Fruit fly (Drosophila melanogaster) whole organism, prepupa: ENCODE data around the gene CG15456.
A peak's percentile ranks its signal among the peaks of the same experiment; 100 is the strongest.

Experiments
- CG10631 ChIP-seq: fragments of 200-800 bp; sonication (Bioruptor generic); optimal IDR thresholded peaks from 2 replicates; lab custom pipeline; 2016; ENCODE audit warnings: missing biosample characterization, missing genetic modification characterization
- CG10669 ChIP-seq: fragments of 200-800 bp; sonication (Bioruptor generic); optimal IDR thresholded peaks from 3 replicates; lab custom pipeline; 2018; ENCODE audit warnings: missing biosample characterization, mild to moderate bottlenecking, missing genetic modification characterization, moderate library complexity
- CG11294 ChIP-seq: fragments of 200-800 bp; sonication (Bioruptor generic); IDR thresholded peaks from 2 replicates; pipeline ENCODE4 v1.3.6; 2022; ENCODE audit warnings: missing biosample characterization, missing genetic modification characterization
- CG11762 ChIP-seq: fragments of 200-800 bp; sonication (Bioruptor generic); optimal IDR thresholded peaks from 3 replicates; lab custom pipeline; 2016; ENCODE audit warnings: missing biosample characterization, missing genetic modification characterization; ENCODE audit not compliant: insufficient read depth
- CG11902 ChIP-seq: fragments of 200-800 bp; sonication (Bioruptor generic); optimal IDR thresholded peaks from 3 replicates; lab custom pipeline; 2016; ENCODE audit warnings: missing biosample characterization, missing genetic modification characterization
- CG15336 ChIP-seq: fragments of 200-800 bp; sonication (Bioruptor generic); IDR thresholded peaks from 2 replicates; pipeline ENCODE4 v1.3.6; 2022; ENCODE audit warnings: missing biosample characterization, missing genetic modification characterization
- CG1621 ChIP-seq: fragments of 200-800 bp; sonication (Bioruptor generic); optimal IDR thresholded peaks from 3 replicates; lab custom pipeline; 2018; ENCODE audit warnings: missing biosample characterization, mild to moderate bottlenecking, missing genetic modification characterization
- CG16779 ChIP-seq: fragments of 200-800 bp; sonication (Bioruptor generic); optimal IDR thresholded peaks from 3 replicates; lab custom pipeline; 2017; ENCODE audit warnings: missing biosample characterization, mild to moderate bottlenecking, missing genetic modification characterization
- CG3032 ChIP-seq: fragments of 200-800 bp; optimal IDR thresholded peaks from 2 replicates; lab custom pipeline; 2019; ENCODE audit warnings: missing biosample characterization, mild to moderate bottlenecking, missing genetic modification characterization, moderate library complexity
- CG4318 ChIP-seq: fragments of 200-800 bp; sonication (Bioruptor generic); optimal IDR thresholded peaks from 3 replicates; lab custom pipeline; 2017; ENCODE audit warnings: missing biosample characterization, mild to moderate bottlenecking, missing genetic modification characterization
- CG6163 ChIP-seq: fragments of 200-800 bp; sonication (Bioruptor generic); IDR thresholded peaks from 3 replicates; pipeline ENCODE4 v1.3.6; 2022; ENCODE audit warnings: missing biosample characterization, missing genetic modification characterization
- CG6276 ChIP-seq: fragments of 200-800 bp; sonication (Bioruptor generic); optimal IDR thresholded peaks from 2 replicates; lab custom pipeline; 2017; ENCODE audit warnings: missing biosample characterization, mild to moderate bottlenecking, missing genetic modification characterization
- CG6808 ChIP-seq: fragments of 200-800 bp; sonication (Bioruptor generic); optimal IDR thresholded peaks from 3 replicates; lab custom pipeline; 2017; ENCODE audit warnings: missing biosample characterization, missing genetic modification characterization, mild to moderate bottlenecking, moderate library complexity, missing genetic modification reagents
- CG6854 ChIP-seq: fragments of 200-800 bp; sonication (Bioruptor generic); optimal IDR thresholded peaks from 2 replicates; lab custom pipeline; 2017; ENCODE audit warnings: missing biosample characterization, mild to moderate bottlenecking, missing genetic modification characterization
- CG7368 ChIP-seq: fragments of 200-800 bp; sonication (Bioruptor generic); optimal IDR thresholded peaks from 3 replicates; lab custom pipeline; 2016; ENCODE audit warnings: missing biosample characterization, missing genetic modification characterization
- CG8119 ChIP-seq: fragments of 200-800 bp; sonication (Bioruptor generic); IDR thresholded peaks from 3 replicates; pipeline ENCODE4 v1.3.6; 2022; ENCODE audit warnings: missing biosample characterization, missing genetic modification characterization
- CG8319 ChIP-seq: fragments of 200-800 bp; sonication (Bioruptor generic); optimal IDR thresholded peaks from 3 replicates; lab custom pipeline; 2016; ENCODE audit warnings: missing biosample characterization, missing genetic modification characterization
- CG8632 ChIP-seq: fragments of 200-800 bp; sonication (Bioruptor generic); optimal IDR thresholded peaks from 3 replicates; lab custom pipeline; 2016; ENCODE audit warnings: missing biosample characterization, missing genetic modification characterization
- Eip78C ChIP-seq: fragments of 200-800 bp; sonication (Bioruptor generic); peaks from one replicate; lab custom pipeline; 2016; ENCODE audit warnings: missing biosample characterization, missing genetic modification characterization
- Ets21C ChIP-seq: fragments of 200-800 bp; sonication (Bioruptor generic); optimal IDR thresholded peaks from 3 replicates; lab custom pipeline; 2016; ENCODE audit warnings: missing biosample characterization, missing genetic modification characterization
- Ets96B ChIP-seq: fragments of 200-800 bp; optimal IDR thresholded peaks from 2 replicates; lab custom pipeline; 2019; ENCODE audit warnings: missing biosample characterization, mild to moderate bottlenecking, missing genetic modification characterization, moderate library complexity
- Gug ChIP-seq: fragments of 200-800 bp; sonication (Bioruptor generic); IDR thresholded peaks from 2 replicates; pipeline ENCODE4 v1.3.6; 2022; ENCODE audit warnings: missing biosample characterization, missing genetic modification characterization
- Hr38 ChIP-seq: sonication (Bioruptor generic); optimal IDR thresholded peaks from 2 replicates; lab custom pipeline; 2016; ENCODE audit warnings: missing biosample characterization, missing genetic modification characterization
- Hr4 ChIP-seq: fragments of 200-800 bp; sonication (Bioruptor generic); optimal IDR thresholded peaks from 3 replicates; lab custom pipeline; 2016; ENCODE audit warnings: missing biosample characterization, missing genetic modification characterization
- Lpt ChIP-seq: fragments of 200-800 bp; sonication (Bioruptor generic); optimal IDR thresholded peaks from 3 replicates; lab custom pipeline; 2016; ENCODE audit warnings: missing biosample characterization, missing genetic modification characterization
- Smox ChIP-seq: fragments of 200-800 bp; sonication (Bioruptor generic); optimal IDR thresholded peaks from 3 replicates; lab custom pipeline; 2016; ENCODE audit warnings: missing biosample characterization, missing genetic modification characterization
- Sox102F ChIP-seq: fragments of 200-800 bp; sonication (Bioruptor generic); optimal IDR thresholded peaks from 2 replicates; lab custom pipeline; 2016; ENCODE audit warnings: missing biosample characterization, mild to moderate bottlenecking, missing genetic modification characterization
- Sox14 ChIP-seq: fragments of 200-800 bp; sonication (Bioruptor generic); optimal IDR thresholded peaks from 3 replicates; lab custom pipeline; 2016; ENCODE audit warnings: missing biosample characterization, missing genetic modification characterization
- Sox15 ChIP-seq: fragments of 200-800 bp; sonication (Bioruptor generic); optimal IDR thresholded peaks from 3 replicates; lab custom pipeline; 2016; ENCODE audit warnings: missing biosample characterization, missing genetic modification characterization
- achi ChIP-seq: fragments of 200-800 bp; sonication (Bioruptor generic); optimal IDR thresholded peaks from 3 replicates; lab custom pipeline; 2016; ENCODE audit warnings: missing biosample characterization, missing genetic modification characterization
- dac ChIP-seq: fragments of 200-800 bp; sonication (Bioruptor generic); optimal IDR thresholded peaks from 2 replicates; lab custom pipeline; 2017; ENCODE audit warnings: missing biosample characterization, mild to moderate bottlenecking, missing genetic modification characterization
- dsx ChIP-seq: fragments of 200-800 bp; optimal IDR thresholded peaks from 3 replicates; lab custom pipeline; 2019; ENCODE audit warnings: missing biosample characterization, mild to moderate bottlenecking, missing genetic modification characterization, moderate library complexity; ENCODE audit not compliant: poor library complexity, severe bottlenecking
- eg ChIP-seq: fragments of 200-800 bp; sonication (Bioruptor generic); IDR thresholded peaks from 3 replicates; pipeline ENCODE4 v1.3.6; 2022; ENCODE audit warnings: missing biosample characterization, missing genetic modification characterization
- fd59A ChIP-seq: fragments of 200-800 bp; sonication (Bioruptor generic); optimal IDR thresholded peaks from 2 replicates; lab custom pipeline; 2017; ENCODE audit warnings: missing biosample characterization, mild to moderate bottlenecking, missing genetic modification characterization, missing genetic modification reagents
- fd85E ChIP-seq: fragments of 200-800 bp; sonication (Bioruptor generic); optimal IDR thresholded peaks from 3 replicates; lab custom pipeline; 2016; ENCODE audit warnings: missing biosample characterization, missing genetic modification characterization
- fkh ChIP-seq: fragments of 200-800 bp; sonication (Bioruptor generic); optimal IDR thresholded peaks from 3 replicates; lab custom pipeline; 2017; ENCODE audit warnings: missing biosample characterization, mild to moderate bottlenecking, missing genetic modification characterization, moderate library complexity
- lz ChIP-seq: fragments of 200-800 bp; sonication (Bioruptor generic); optimal IDR thresholded peaks from 3 replicates; lab custom pipeline; 2016; ENCODE audit warnings: missing biosample characterization, missing genetic modification characterization
- net ChIP-seq: fragments of 200-800 bp; sonication (Bioruptor generic); optimal IDR thresholded peaks from 3 replicates; lab custom pipeline; 2016; ENCODE audit warnings: missing biosample characterization, missing genetic modification characterization
- pdm3 ChIP-seq: fragments of 200-800 bp; sonication (Bioruptor generic); optimal IDR thresholded peaks from 3 replicates; lab custom pipeline; 2016; ENCODE audit warnings: missing biosample characterization, missing genetic modification characterization
- salr ChIP-seq, 2 experiments: fragments of 200-800 bp; sonication (Bioruptor generic); optimal IDR thresholded peaks; 3 replicates each; lab custom pipeline; 2016 to 2018; ENCODE audit warnings: missing biosample characterization in 2 of 2, missing genetic modification characterization in 2 of 2, mild to moderate bottlenecking in 1 of 2
- spab ChIP-seq: fragments of 200-800 bp; sonication (Bioruptor generic); optimal IDR thresholded peaks from 2 replicates; lab custom pipeline; 2017; ENCODE audit warnings: missing biosample characterization, mild to moderate bottlenecking, missing genetic modification characterization, missing genetic modification reagents
- ss ChIP-seq, 2 experiments: fragments of 200-800 bp; sonication (Bioruptor generic); optimal IDR thresholded peaks; 2 replicates in 1 of 2; 3 replicates in 1 of 2; lab custom pipeline; 2017 to 2018; ENCODE audit warnings: mild to moderate bottlenecking in 2 of 2, missing biosample characterization in 2 of 2, missing genetic modification characterization in 2 of 2, moderate library complexity in 1 of 2
- vri ChIP-seq: fragments of 200-800 bp; sonication (Bioruptor generic); optimal IDR thresholded peaks from 3 replicates; lab custom pipeline; 2016; ENCODE audit warnings: missing biosample characterization, mild to moderate bottlenecking, missing genetic modification characterization

CG15456 gene

DNA sequence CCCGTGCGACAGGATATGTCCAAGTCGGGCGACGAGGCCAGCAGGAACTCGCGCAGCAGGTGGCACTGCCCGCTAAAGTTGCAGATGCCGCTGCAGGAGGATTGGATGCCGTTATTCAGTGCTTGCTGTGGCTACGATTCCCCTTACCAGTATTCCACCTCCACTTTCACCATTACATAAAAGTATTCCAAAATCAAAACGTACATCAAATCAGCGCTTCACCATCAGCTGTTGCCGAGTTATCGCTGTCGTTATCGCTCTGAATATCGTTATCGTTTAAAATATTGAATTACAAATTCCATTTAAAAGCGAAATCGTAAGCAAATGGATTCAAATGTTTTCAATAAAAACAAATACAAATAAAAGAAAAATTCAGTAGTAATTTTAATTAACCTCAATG, at the start of gene CG15456:
Gene CG15456 (minus strand): TSS at position 225 of the 400 bp plus-strand sequence.
- TF ChIP-seq CG6163 (no peak), fd59A (GFP tag; lab: Kevin White, UChicago) (no peak), CG7368 (no peak), CG10631 (GFP tag; lab: Kevin White, UChicago) (no peak), CG11762 (GFP tag; lab: Kevin White, UChicago) (no peak), CG8119 (GFP tag; lab: Robert Waterston, UW) (no peak), vri (GFP tag; lab: Kevin White, UChicago) (no peak), CG11902 (GFP tag; lab: Kevin White, UChicago) (no peak), CG6276 (no peak), spab (GFP tag; lab: Kevin White, UChicago) (no peak), dac (GFP tag; lab: Kevin White, UChicago) (no peak), CG3032 (no peak), CG6808 (no peak)

DNA sequence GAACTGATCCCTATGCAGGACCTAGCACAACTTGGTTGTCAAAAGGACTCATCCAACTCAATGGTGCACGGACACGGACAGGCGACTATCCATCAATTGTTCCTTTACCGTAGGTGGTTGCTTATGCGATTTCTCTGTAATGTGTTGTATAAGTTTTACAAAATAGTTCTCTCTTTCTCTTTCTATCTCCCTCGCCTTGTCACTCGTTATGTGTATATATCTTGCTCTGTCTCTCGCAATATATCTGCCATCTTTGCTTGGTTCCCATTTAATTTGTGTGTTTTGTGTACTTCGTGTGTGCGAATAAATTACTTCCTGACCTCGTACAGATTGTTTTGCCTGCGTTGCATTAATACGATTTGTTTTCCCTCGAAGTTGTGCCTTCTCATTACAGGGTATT, 43.9 kb upstream of the CG15456 start:
- TF ChIP-seq achi (GFP tag; lab: Kevin White, UChicago), result no peak
- no peak for TF ChIP-seq Smox (GFP tag; lab: Kevin White, UChicago)
- no peak for TF ChIP-seq Gug
- TF ChIP-seq Ets21C (GFP tag; lab: Kevin White, UChicago), result no peak
- no peak for TF ChIP-seq fd59A (GFP tag; lab: Kevin White, UChicago)
- TF ChIP-seq CG11294, result no peak
- TF ChIP-seq pdm3 (GFP tag; lab: Kevin White, UChicago), result no peak
- no peak for TF ChIP-seq Hr4 (GFP tag; lab: Kevin White, UChicago)
- no peak for TF ChIP-seq fd85E (GFP tag; lab: Kevin White, UChicago)
- no peak for TF ChIP-seq CG1621 (tag; lab: Kevin White, UChicago)
- TF ChIP-seq CG8319 (GFP tag; lab: Kevin White, UChicago), result no peak
- no peak for TF ChIP-seq Ets96B
- no peak for TF ChIP-seq dsx (GFP tag; lab: Kevin White, UChicago)
- TF ChIP-seq dac (GFP tag; lab: Kevin White, UChicago), result no peak
- TF ChIP-seq CG3032, result no peak
- no peak for TF ChIP-seq CG4318
- TF ChIP-seq Sox15, result no peak
- no peak for TF ChIP-seq spab (GFP tag; lab: Kevin White, UChicago)
- TF ChIP-seq eg, result no peak

DNA sequence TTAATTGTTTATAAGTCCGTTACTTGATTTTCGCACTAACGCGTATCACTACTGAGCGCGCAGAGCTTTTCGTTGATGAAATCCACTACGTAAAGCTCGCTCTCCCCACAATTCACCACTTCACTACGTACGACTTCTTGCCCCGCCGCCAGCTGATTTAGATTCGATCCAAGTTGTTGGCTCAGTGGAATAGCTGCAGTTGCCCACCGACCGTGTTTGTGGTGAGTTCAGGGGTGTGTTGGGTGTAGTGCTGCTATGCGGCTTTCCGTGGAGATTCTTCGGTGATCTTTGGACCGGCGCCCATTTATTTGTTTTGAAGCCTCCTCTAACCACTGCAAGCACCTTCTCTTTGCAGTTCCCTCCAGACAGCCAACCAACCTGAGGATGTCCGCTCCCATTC, 41.4 kb upstream of the CG15456 start:
- peak; percentile 52; the same call in 1 of the 3 replicates for TF ChIP-seq CG6163
- no peak for TF ChIP-seq Hr38 (GFP tag; lab: Kevin White, UChicago)
- peak; percentile 62 for TF ChIP-seq Eip78C (GFP tag; lab: Kevin White, UChicago)
- peak; percentile 83 for TF ChIP-seq CG6276
- TF ChIP-seq CG10669, result no peak
- peak; percentile 78 for TF ChIP-seq eg
- TF ChIP-seq Lpt (GFP tag; lab: Kevin White, UChicago), result peak; percentile 18
- peak; percentile 6 for TF ChIP-seq CG3032
- TF ChIP-seq net, result peak; percentile 61
- peak in 1 of 2 experiments; percentile 44 for TF ChIP-seq salr (GFP tag; optimal IDR thresholded peaks at IDR 0.05; lab: Kevin White, UChicago)
- peak; percentile 67 for TF ChIP-seq CG8119 (GFP tag; lab: Robert Waterston, UW)
- TF ChIP-seq Sox15, result no peak
- TF ChIP-seq lz (GFP tag; lab: Kevin White, UChicago), result no peak
- no peak for TF ChIP-seq CG7368
- TF ChIP-seq CG8632 (GFP tag; lab: Kevin White, UChicago), result no peak
- no peak for TF ChIP-seq Sox102F (GFP tag; lab: Kevin White, UChicago)
- TF ChIP-seq vri (GFP tag; lab: Kevin White, UChicago), result no peak
- peak; percentile 35 for TF ChIP-seq dsx (GFP tag; lab: Kevin White, UChicago)
- TF ChIP-seq Sox14, result no peak
- no peak for TF ChIP-seq CG10631 (GFP tag; lab: Kevin White, UChicago)
- TF ChIP-seq CG15336 (GFP tag; lab: Robert Waterston, UW), result peak; percentile 65
- peak in 1 of 2 experiments; percentile 85 for TF ChIP-seq ss (GFP tag; optimal IDR thresholded peaks at IDR 0.05; lab: Kevin White, UChicago)
- no peak for TF ChIP-seq Ets96B
- TF ChIP-seq CG1621 (tag; lab: Kevin White, UChicago), result peak; percentile 67
- peak; percentile 4 for TF ChIP-seq CG6854
- no peak for TF ChIP-seq Gug
- TF ChIP-seq fkh (GFP tag; lab: Kevin White, UChicago), result no peak
- TF ChIP-seq CG16779 (tag; lab: Kevin White, UChicago), result peak; percentile 83
- peak; percentile 56 for TF ChIP-seq CG6808
- TF ChIP-seq dac (GFP tag; lab: Kevin White, UChicago), result peak; percentile 24
